Fruit fly (Drosophila melanogaster) whole organism, embryonic: ENCODE measurements around the gene CG7156.

ENCODE experiments used
- CG10979 ChIP-seq: fragments of 200-800 bp; sonication (Bioruptor generic); optimal IDR thresholded peaks from 2 replicates; lab custom pipeline; 2018; ENCODE audit warnings: missing biosample characterization, mild to moderate bottlenecking, missing genetic modification characterization, moderate library complexity
- CG13624 ChIP-seq: fragments of 200-800 bp; sonication (Bioruptor generic); optimal IDR thresholded peaks from 2 replicates; lab custom pipeline; 2016; ENCODE audit warnings: missing biosample characterization, missing genetic modification characterization
- CG13894 ChIP-seq: fragments of 200-800 bp; sonication (Bioruptor generic); optimal IDR thresholded peaks from 3 replicates; lab custom pipeline; 2018; ENCODE audit warnings: missing biosample characterization, mild to moderate bottlenecking, missing genetic modification characterization, moderate library complexity
- CG17328 ChIP-seq: fragments of 200-800 bp; sonication (Bioruptor generic); IDR thresholded peaks from 2 replicates; pipeline ENCODE4 v1.3.6; 2022; ENCODE audit warnings: missing biosample characterization, missing genetic modification characterization
- CG17385 ChIP-seq: fragments of 200-800 bp; sonication (Bioruptor generic); optimal IDR thresholded peaks from 3 replicates; lab custom pipeline; 2018; ENCODE audit warnings: missing biosample characterization, mild to moderate bottlenecking, missing genetic modification characterization
- CG1832 ChIP-seq: fragments of 200-800 bp; sonication (Bioruptor generic); optimal IDR thresholded peaks from 2 replicates; lab custom pipeline; 2017; ENCODE audit warnings: missing biosample characterization, mild to moderate bottlenecking, missing genetic modification characterization, inconsistent platforms
- CG3281 ChIP-seq: fragments of 200-800 bp; sonication (Bioruptor generic); optimal IDR thresholded peaks from 3 replicates; lab custom pipeline; 2017; ENCODE audit warnings: missing biosample characterization, mild to moderate bottlenecking, missing genetic modification characterization
- CG42726 ChIP-seq: fragments of 200-800 bp; sonication (Bioruptor generic); IDR thresholded peaks from 2 replicates; pipeline ENCODE4 v1.3.6; 2022; ENCODE audit warnings: missing biosample characterization, missing genetic modification characterization; ENCODE audit not compliant: partially characterized antibody
- CG43689 ChIP-seq: fragments of 200-800 bp; sonication (Bioruptor generic); IDR thresholded peaks from 2 replicates; pipeline ENCODE4 v1.3.6; 2022; ENCODE audit warnings: missing biosample characterization, missing genetic modification characterization
- CG6765 ChIP-seq: fragments of 200-800 bp; sonication (Bioruptor generic); optimal IDR thresholded peaks from 3 replicates; lab custom pipeline; 2017; ENCODE audit warnings: missing biosample characterization, mild to moderate bottlenecking, missing genetic modification characterization
- CG6813 ChIP-seq: fragments of 200-800 bp; sonication (Bioruptor generic); optimal IDR thresholded peaks from 2 replicates; lab custom pipeline; 2017; ENCODE audit warnings: missing biosample characterization, missing genetic modification characterization, mild to moderate bottlenecking, moderate library complexity, missing genetic modification reagents
- CG7357 ChIP-seq: fragments of 200-800 bp; sonication (Bioruptor generic); IDR thresholded peaks from 3 replicates; pipeline ENCODE4 v1.3.6; 2022; ENCODE audit warnings: missing biosample characterization, missing genetic modification characterization
- CG7786 ChIP-seq: fragments of 200-800 bp; sonication (Bioruptor generic); optimal IDR thresholded peaks from 2 replicates; lab custom pipeline; 2016; ENCODE audit warnings: missing biosample characterization, missing genetic modification characterization
- CG7839 ChIP-seq: fragments of 200-800 bp; sonication (Bioruptor generic); optimal IDR thresholded peaks from 3 replicates; lab custom pipeline; 2018; ENCODE audit warnings: missing biosample characterization, mild to moderate bottlenecking, missing genetic modification characterization, moderate library complexity
- CG8281 ChIP-seq: fragments of 200-800 bp; sonication (Bioruptor generic); optimal IDR thresholded peaks from 2 replicates; lab custom pipeline; 2018; ENCODE audit warnings: missing biosample characterization, mild to moderate bottlenecking, missing genetic modification characterization, moderate library complexity
- CG9797 ChIP-seq: fragments of 200-800 bp; sonication (Bioruptor generic); optimal IDR thresholded peaks from 3 replicates; lab custom pipeline; 2018; ENCODE audit warnings: missing biosample characterization, mild to moderate bottlenecking, missing genetic modification characterization
- CG9932 ChIP-seq: fragments of 200-800 bp; sonication (Bioruptor generic); IDR thresholded peaks from 2 replicates; pipeline ENCODE4 v1.3.6; 2022; ENCODE audit warnings: missing biosample characterization, missing genetic modification characterization
- CkIIα-i1 ChIP-seq: fragments of 200-800 bp; sonication (Bioruptor generic); IDR thresholded peaks from 2 replicates; pipeline ENCODE4 v1.3.6; 2022; ENCODE audit warnings: missing biosample characterization, missing genetic modification characterization
- Dad ChIP-seq: fragments of 200-800 bp; sonication (Bioruptor generic); optimal IDR thresholded peaks from 3 replicates; lab custom pipeline; 2016; ENCODE audit warnings: missing biosample characterization, missing genetic modification characterization
- Deaf1 ChIP-seq: fragments of 200-800 bp; optimal IDR thresholded peaks from 3 replicates; lab custom pipeline; 2019; ENCODE audit warnings: missing biosample characterization, mild to moderate bottlenecking, missing genetic modification characterization, moderate library complexity
- Dip3 ChIP-seq: fragments of 200-800 bp; sonication (Bioruptor generic); optimal IDR thresholded peaks from 3 replicates; lab custom pipeline; 2016; ENCODE audit warnings: missing biosample characterization, missing genetic modification characterization
- H2.0 ChIP-seq: fragments of 200-800 bp; sonication (Bioruptor generic); IDR thresholded peaks from 2 replicates; pipeline ENCODE4 v1.3.6; 2022; ENCODE audit warnings: missing biosample characterization, missing genetic modification characterization
- HmgZ ChIP-seq: fragments of 200-800 bp; sonication (Bioruptor generic); optimal IDR thresholded peaks from 2 replicates; lab custom pipeline; 2018; ENCODE audit warnings: missing biosample characterization, mild to moderate bottlenecking, missing genetic modification characterization
- Hsf ChIP-seq: fragments of 200-800 bp; sonication (Bioruptor generic); optimal IDR thresholded peaks from 3 replicates; lab custom pipeline; 2016; ENCODE audit warnings: missing biosample characterization, missing genetic modification characterization
- Jarid2 ChIP-seq: fragments of 200-800 bp; sonication (Bioruptor generic); optimal IDR thresholded peaks from 3 replicates; lab custom pipeline; 2017; ENCODE audit warnings: mild to moderate bottlenecking, missing biosample characterization, missing genetic modification reagents, missing genetic modification characterization
- Med ChIP-seq: fragments of 200-800 bp; sonication (Bioruptor generic); peaks from one replicate; lab custom pipeline; 2016; ENCODE audit warnings: missing biosample characterization, missing genetic modification characterization, mild to moderate bottlenecking, inconsistent platforms, moderate library complexity
- Mes4 ChIP-seq: fragments of 200-800 bp; sonication (Bioruptor generic); optimal IDR thresholded peaks from 2 replicates; lab custom pipeline; 2016; ENCODE audit warnings: missing biosample characterization, missing genetic modification characterization
- Sin3A ChIP-seq: fragments of >200 bp; optimal IDR thresholded peaks from 2 replicates; lab custom pipeline; 2018
- Six4 ChIP-seq: fragments of 200-800 bp; sonication (Bioruptor generic); optimal IDR thresholded peaks from 2 replicates; lab custom pipeline; 2016; ENCODE audit warnings: missing biosample characterization, missing genetic modification characterization
- abd-A ChIP-seq: fragments of 200-800 bp; sonication (Bioruptor generic); optimal IDR thresholded peaks from 3 replicates; lab custom pipeline; 2019; ENCODE audit warnings: missing biosample characterization, mild to moderate bottlenecking, missing genetic modification characterization, moderate library complexity
- ash1 ChIP-seq: fragments of 200-800 bp; sonication (Bioruptor generic); optimal IDR thresholded peaks from 2 replicates; lab custom pipeline; 2018; ENCODE audit warnings: missing biosample characterization, mild to moderate bottlenecking, missing genetic modification characterization
- ato ChIP-seq: fragments of 200-800 bp; sonication (Bioruptor generic); IDR thresholded peaks from 2 replicates; pipeline ENCODE4 v1.3.6; 2022; ENCODE audit warnings: missing biosample characterization, missing genetic modification characterization; ENCODE audit not compliant: partially characterized antibody
- az2 ChIP-seq: fragments of 200-800 bp; sonication (Bioruptor generic); optimal IDR thresholded peaks from 3 replicates; lab custom pipeline; 2016; ENCODE audit warnings: missing biosample characterization, missing genetic modification characterization
- bowl ChIP-seq: fragments of 200-800 bp; sonication (Bioruptor generic); IDR thresholded peaks from 2 replicates; pipeline ENCODE4 v1.3.6; 2022; ENCODE audit warnings: missing biosample characterization, missing genetic modification characterization
- chinmo ChIP-seq: fragments of 200-800 bp; sonication (Bioruptor generic); IDR thresholded peaks from 4 replicates; pipeline ENCODE4 v1.3.6; 2022; ENCODE audit warnings: missing biosample characterization, missing genetic modification characterization; ENCODE audit not compliant: partially characterized antibody
- da ChIP-seq: fragments of 200-800 bp; sonication (Bioruptor generic); optimal IDR thresholded peaks from 2 replicates; lab custom pipeline; 2016; ENCODE audit warnings: missing biosample characterization, missing genetic modification characterization
- danr ChIP-seq: fragments of 200-800 bp; sonication (Bioruptor generic); IDR thresholded peaks from 2 replicates; pipeline ENCODE4 v1.3.6; 2022; ENCODE audit warnings: missing biosample characterization, missing genetic modification characterization
- eyg ChIP-seq: fragments of 200-800 bp; sonication (Bioruptor generic); optimal IDR thresholded peaks from 3 replicates; lab custom pipeline; 2016; ENCODE audit warnings: missing biosample characterization, missing genetic modification characterization
- ind ChIP-seq: fragments of 200-800 bp; sonication (Bioruptor generic); optimal IDR thresholded peaks from 3 replicates; lab custom pipeline; 2016; ENCODE audit warnings: missing biosample characterization, missing genetic modification characterization
- kni ChIP-seq: fragments of 200-800 bp; sonication (Bioruptor generic); optimal IDR thresholded peaks from 3 replicates; lab custom pipeline; 2017; ENCODE audit warnings: mild to moderate bottlenecking, missing biosample characterization, missing genetic modification reagents, missing genetic modification characterization
- nerfin-2 ChIP-seq: fragments of 200-800 bp; sonication (Bioruptor generic); IDR thresholded peaks from 2 replicates; pipeline ENCODE4 v1.3.6; 2022; ENCODE audit warnings: missing biosample characterization, missing genetic modification characterization; ENCODE audit not compliant: partially characterized antibody
- sens ChIP-seq: fragments of 200-800 bp; sonication (Bioruptor generic); peaks from one replicate; lab custom pipeline; 2016; ENCODE audit warnings: missing biosample characterization, missing genetic modification characterization
- seq ChIP-seq: fragments of 200-800 bp; sonication (Bioruptor generic); IDR thresholded peaks from 2 replicates; pipeline ENCODE4 v1.3.6; 2022; ENCODE audit warnings: missing biosample characterization, missing genetic modification characterization
- sim ChIP-seq: fragments of 200-800 bp; sonication (Bioruptor generic); IDR thresholded peaks from 2 replicates; pipeline ENCODE4 v1.3.6; 2022; ENCODE audit warnings: missing biosample characterization, missing genetic modification characterization
- sisA ChIP-seq: fragments of 200-800 bp; sonication (Bioruptor generic); IDR thresholded peaks from 2 replicates; pipeline ENCODE4 v1.3.6; 2022; ENCODE audit warnings: missing biosample characterization, missing genetic modification characterization
- sqz ChIP-seq: fragments of 200-800 bp; sonication (Bioruptor generic); optimal IDR thresholded peaks from 3 replicates; lab custom pipeline; 2018; ENCODE audit warnings: missing biosample characterization, mild to moderate bottlenecking, missing genetic modification characterization
- ssp ChIP-seq: fragments of 200-800 bp; sonication (Bioruptor generic); IDR thresholded peaks from 2 replicates; pipeline ENCODE4 v1.3.6; 2022; ENCODE audit warnings: missing biosample characterization, missing genetic modification characterization
- toy ChIP-seq: fragments of 200-800 bp; sonication (Bioruptor generic); IDR thresholded peaks from 2 replicates; pipeline ENCODE4 v1.3.6; 2022; ENCODE audit warnings: missing biosample characterization, missing genetic modification characterization
- zen ChIP-seq: fragments of 200-800 bp; sonication (Bioruptor generic); optimal IDR thresholded peaks from 3 replicates; lab custom pipeline; 2018; ENCODE audit warnings: missing biosample characterization, mild to moderate bottlenecking, missing genetic modification characterization, moderate library complexity
- zfh1 ChIP-seq: fragments of 200-800 bp; sonication (Bioruptor generic); IDR thresholded peaks from 3 replicates; pipeline ENCODE4 v1.3.6; 2022; ENCODE audit warnings: missing biosample characterization, missing genetic modification characterization

CG7156 gene

dm6 chr3R:18244171-18245043, 2.4 kb upstream of the CG7156 start (continued):
- no peak for TF ChIP-seq CG7357 (GFP tag; lab: Robert Waterston, UW)
- TF ChIP-seq CG17328 (GFP tag; lab: Robert Waterston, UW) = no peak
- no peak for TF ChIP-seq Six4 (GFP tag; lab: Kevin White, UChicago)
- TF ChIP-seq CkIIα-i1 = no peak
- no peak for TF ChIP-seq Jarid2 (GFP tag; lab: Kevin White, UChicago)
- no peak for TF ChIP-seq az2 (GFP tag; lab: Kevin White, UChicago)
- peak; percentile 74 for TF ChIP-seq Med
- peak; percentile 7 for TF ChIP-seq Hsf (GFP tag; lab: Kevin White, UChicago)
- TF ChIP-seq seq (GFP tag; lab: Robert Waterston, UW) = no peak
- no peak for TF ChIP-seq Dad
- no peak for TF ChIP-seq CG7839 (tag; lab: Kevin White, UChicago)
- no peak for TF ChIP-seq ssp (GFP tag; lab: Robert Waterston, UW)
- no peak for TF ChIP-seq CG10979 (tag; lab: Kevin White, UChicago)
- no peak for TF ChIP-seq CG6765 (GFP tag; lab: Kevin White, UChicago)
- TF ChIP-seq eyg (GFP tag; lab: Kevin White, UChicago) = no peak
- peak; percentile 63 for TF ChIP-seq CG1832 (GFP tag; lab: Kevin White, UChicago)
- no peak for TF ChIP-seq Sin3A (lab: Kevin White, UChicago)
- TF ChIP-seq ash1 (GFP tag; lab: Kevin White, UChicago) = no peak
- TF ChIP-seq zen (tag; lab: Kevin White, UChicago) = no peak
- TF ChIP-seq CG7786 (GFP tag; lab: Kevin White, UChicago) = no peak
- TF ChIP-seq Dip3 (GFP tag; lab: Kevin White, UChicago) = no peak
- TF ChIP-seq CG13894 (tag; lab: Kevin White, UChicago) = no peak
- no peak for TF ChIP-seq H2.0
- no peak for TF ChIP-seq sim (GFP tag; lab: Robert Waterston, UW)
- TF ChIP-seq toy (GFP tag; lab: Robert Waterston, UW) = no peak
- no peak for TF ChIP-seq CG9797 (GFP tag; lab: Kevin White, UChicago)
- TF ChIP-seq bowl (GFP tag; lab: Robert Waterston, UW) = no peak
- TF ChIP-seq CG9932 = peak; percentile 40; the same call in 1 of the 2 replicates
- TF ChIP-seq CG13624 (GFP tag; lab: Kevin White, UChicago) = no peak
- no peak for TF ChIP-seq CG17385
- peak; percentile 53; the same call in 1 of the 2 replicates for TF ChIP-seq CG42726 (GFP tag; lab: Robert Waterston, UW)
- peak; percentile 88 for TF ChIP-seq CG8281 (tag; lab: Kevin White, UChicago)
- TF ChIP-seq CG3281 (GFP tag; lab: Kevin White, UChicago) = no peak
- TF ChIP-seq Deaf1 = peak; percentile 15
- no peak for TF ChIP-seq kni (GFP tag; lab: Kevin White, UChicago)
- peak; percentile 91 for TF ChIP-seq abd-A (tag; lab: Kevin White, UChicago)
- peak; percentile 72 for TF ChIP-seq sens
- TF ChIP-seq da (GFP tag; lab: Kevin White, UChicago) = no peak
- no peak for TF ChIP-seq sisA
- TF ChIP-seq CG6813 (GFP tag; lab: Kevin White, UChicago) = no peak
- peak; percentile 87 for TF ChIP-seq chinmo (GFP tag; lab: Robert Waterston, UW)
- TF ChIP-seq ind (GFP tag; lab: Kevin White, UChicago) = no peak
- 0 out of 3 replicates have a peak, but pooled peaks have one; percentile 41 for TF ChIP-seq zfh1
- TF ChIP-seq sqz (GFP tag; lab: Kevin White, UChicago) = peak; percentile 48
- no peak for TF ChIP-seq CG43689
- no peak for TF ChIP-seq nerfin-2 (GFP tag; lab: Robert Waterston, UW)
- peak; percentile 46 for TF ChIP-seq HmgZ (tag; lab: Kevin White, UChicago)
- TF ChIP-seq danr = no peak
- TF ChIP-seq Mes4 (GFP tag; lab: Kevin White, UChicago) = no peak
- TF ChIP-seq ato = no peak; the same call in 1 of the 2 replicates
